Worm (Caenorhabditis elegans): ENCODE data around the gene lips-2.

Gene lips-2

ce11 chrX:12333479-12333878 lies 47.9 kb downstream of the lips-2 start, which contains the start of gene srd-47:
Gene srd-47, plus strand, starts transcription at chrX:12333642.
- TF ChIP-seq gei-8 (GFP tag; optimal IDR thresholded peaks at IDR 0.05) = no peak
- TF ChIP-seq arid-1 (GFP tag; conservative IDR thresholded peaks at IDR 0.05) = no peak
- TF ChIP-seq unc-62 (GFP tag; optimal IDR thresholded peaks at IDR 0.05 in 1 of 2) = peak in 1 of 2 experiments; percentile 56
- no peak for TF ChIP-seq unc-62 (tag; optimal IDR thresholded peaks at IDR 0.05)
- no peak for TF ChIP-seq zip-2 (tag; optimal IDR thresholded peaks at IDR 0.05)
- no peak for TF ChIP-seq F44E2.7 (GFP tag; IDR thresholded peaks at IDR 0.05)
- no peak for TF ChIP-seq lin-39 (tag; optimal IDR thresholded peaks at IDR 0.05)
- no peak for TF ChIP-seq mdt-29 (GFP tag; IDR thresholded peaks at IDR 0.05)
- no peak for TF ChIP-seq T20F7.1 (GFP tag; optimal IDR thresholded peaks at IDR 0.05)
- no peak for TF ChIP-seq Y75B8A.6 (GFP tag; IDR thresholded peaks at IDR 0.05)

ce11 chrX:12335808-12336207 lies 50.2 kb downstream of the lips-2 start, which contains the start of gene srd-48:
Gene srd-48, plus strand, starts transcription at chrX:12336108.
- TF ChIP-seq tag-97 (GFP tag; IDR thresholded peaks at IDR 0.05) (no peak), nhr-6 (tag; optimal IDR thresholded peaks at IDR 0.05) (no peak), mxl-3 (GFP tag; optimal IDR thresholded peaks at IDR 0.05) (no peak), madf-5 (GFP tag; IDR thresholded peaks at IDR 0.05) (no peak)
